Worm (Caenorhabditis elegans) whole organism, mixed stage, embryonic: Measurements from ENCODE around the gene aat-8.

ENCODE experiments used
- bed-3 ChIP-seq: fragments of 200-800 bp; sonication (Bioruptor generic); optimal IDR thresholded peaks from 3 replicates; lab custom pipeline; 2018; ENCODE audit warnings: mild to moderate bottlenecking, missing genetic modification characterization, moderate library complexity, missing compliant biosample characterization
- blmp-1 ChIP-seq: fragments of 150-350 bp; optimal IDR thresholded peaks from 2 replicates; lab custom pipeline; 2014; ENCODE audit warnings: missing biosample characterization, missing genetic modification characterization
- ceh-39 ChIP-seq: fragments of 150-350 bp; optimal IDR thresholded peaks from 2 replicates; lab custom pipeline; 2014; ENCODE audit warnings: missing biosample characterization, missing genetic modification characterization
- cnd-1 ChIP-seq: fragments of 200-800 bp; sonication (Bioruptor generic); optimal IDR thresholded peaks from 2 replicates; lab custom pipeline; 2018; ENCODE audit warnings: mild to moderate bottlenecking, missing genetic modification characterization, missing compliant biosample characterization
- drap-1 ChIP-seq: fragments of 200-800 bp; sonication (Bioruptor generic); optimal IDR thresholded peaks from 3 replicates; lab custom pipeline; 2018; ENCODE audit warnings: mild to moderate bottlenecking, missing genetic modification characterization, missing compliant biosample characterization
- elt-3 ChIP-seq: fragments of 150-350 bp; optimal IDR thresholded peaks from 2 replicates; lab custom pipeline; 2014; ENCODE audit warnings: missing biosample characterization, missing genetic modification characterization
- flh-1 ChIP-seq: fragments of 200-800 bp; sonication (Bioruptor generic); optimal IDR thresholded peaks from 2 replicates; lab custom pipeline; 2018; ENCODE audit warnings: mild to moderate bottlenecking, missing genetic modification characterization, moderate library complexity, missing compliant biosample characterization
- ham-2 ChIP-seq: fragments of 200-800 bp; sonication (Bioruptor generic); optimal IDR thresholded peaks from 2 replicates; lab custom pipeline; 2018; ENCODE audit warnings: mild to moderate bottlenecking, missing genetic modification characterization, missing compliant biosample characterization
- hlh-1 ChIP-seq: fragments of 150-350 bp; optimal IDR thresholded peaks from 2 replicates; lab custom pipeline; 2014; ENCODE audit warnings: missing biosample characterization, missing genetic modification reagents, missing genetic modification characterization
- lin-13 ChIP-seq: fragments of 150-350 bp; optimal IDR thresholded peaks from 2 replicates; lab custom pipeline; 2014; ENCODE audit warnings: missing biosample characterization, missing genetic modification characterization
- lin-32 ChIP-seq: fragments of 200-800 bp; sonication (Bioruptor generic); optimal IDR thresholded peaks from 2 replicates; lab custom pipeline; 2018; ENCODE audit warnings: mild to moderate bottlenecking, missing genetic modification characterization, missing compliant biosample characterization
- lsy-2 ChIP-seq: fragments of 150-350 bp; optimal IDR thresholded peaks from 2 replicates; lab custom pipeline; 2014; ENCODE audit warnings: missing biosample characterization, missing genetic modification characterization
- mab-5 ChIP-seq: fragments of 150-350 bp; optimal IDR thresholded peaks from 2 replicates; lab custom pipeline; 2014; ENCODE audit warnings: missing biosample characterization, missing genetic modification characterization
- mep-1 ChIP-seq: fragments of 150-350 bp; optimal IDR thresholded peaks from 2 replicates; lab custom pipeline; 2017; ENCODE audit warnings: missing biosample characterization, missing genetic modification reagents, missing genetic modification characterization, inconsistent platforms
- mls-2 ChIP-seq: sonication (generic microtip); optimal IDR thresholded peaks from 2 replicates; lab custom pipeline; 2016; ENCODE audit warnings: mild to moderate bottlenecking, missing genetic modification characterization, moderate library complexity, missing compliant biosample characterization
- nhr-12 ChIP-seq: fragments of 150-350 bp; optimal IDR thresholded peaks from 2 replicates; lab custom pipeline; 2014; ENCODE audit warnings: missing biosample characterization, missing genetic modification characterization
- nhr-2 ChIP-seq: fragments of 150-350 bp; optimal IDR thresholded peaks from 2 replicates; lab custom pipeline; 2014; ENCODE audit warnings: missing biosample characterization, missing genetic modification characterization
- nhr-237 ChIP-seq: fragments of 150-350 bp; optimal IDR thresholded peaks from 2 replicates; lab custom pipeline; 2014; ENCODE audit warnings: missing biosample characterization, missing genetic modification characterization
- nhr-28 ChIP-seq: fragments of 150-350 bp; optimal IDR thresholded peaks from 2 replicates; lab custom pipeline; 2014; ENCODE audit warnings: missing biosample characterization, missing genetic modification characterization
- nhr-76 ChIP-seq: sonication (generic microtip); optimal IDR thresholded peaks from 2 replicates; lab custom pipeline; 2017; ENCODE audit warnings: missing biosample characterization, missing genetic modification characterization
- sem-2 ChIP-seq: fragments of 200-800 bp; sonication (Bioruptor generic); optimal IDR thresholded peaks from 2 replicates; lab custom pipeline; 2018; ENCODE audit warnings: mild to moderate bottlenecking, missing genetic modification characterization, missing compliant biosample characterization
- snpc-4 ChIP-seq: fragments of 150-350 bp; optimal IDR thresholded peaks from 2 replicates; lab custom pipeline; 2014; ENCODE audit warnings: missing biosample characterization, missing genetic modification characterization
- sptf-1 ChIP-seq: sonication (generic microtip); optimal IDR thresholded peaks from 2 replicates; lab custom pipeline; 2017; ENCODE audit warnings: mild to moderate bottlenecking, missing genetic modification characterization, moderate library complexity, missing compliant biosample characterization
- unc-120 ChIP-seq: sonication (generic microtip); optimal IDR thresholded peaks from 2 replicates; lab custom pipeline; 2017; ENCODE audit warnings: missing genetic modification characterization, missing compliant biosample characterization; ENCODE audit not compliant: poor library complexity, severe bottlenecking
- unc-39 ChIP-seq: fragments of 150-350 bp; optimal IDR thresholded peaks from 2 replicates; lab custom pipeline; 2014; ENCODE audit warnings: missing biosample characterization, missing genetic modification characterization
- unc-62 ChIP-seq: fragments of 150-350 bp; optimal IDR thresholded peaks from 2 replicates; lab custom pipeline; 2014; ENCODE audit warnings: missing biosample characterization, missing genetic modification reagents, missing genetic modification characterization
- zip-8 ChIP-seq: fragments of 150-350 bp; optimal IDR thresholded peaks from 2 replicates; lab custom pipeline; 2014; ENCODE audit warnings: missing biosample characterization, missing genetic modification characterization
- ztf-11 ChIP-seq: fragments of 150-350 bp; optimal IDR thresholded peaks from 2 replicates; lab custom pipeline; 2014; ENCODE audit warnings: missing biosample characterization, missing genetic modification characterization

Gene aat-8

ce11 chrIV:3907506-3908188 lies 42.8 kb upstream of the aat-8 start, which contains the start of the genes F56D6.22 and F56D6.12:
Gene F56D6.22 (minus strand): TSS chrIV:3907606.
Gene F56D6.12 (plus strand): TSS chrIV:3908138.
- no peak for TF ChIP-seq nhr-76 (tag; lab: Kevin White, UChicago)
- TF ChIP-seq blmp-1 (tag; lab: Kevin White, UChicago) = no peak
- no peak for TF ChIP-seq snpc-4 (tag; lab: Kevin White, UChicago)
- TF ChIP-seq unc-62 (GFP tag; lab: Kevin White, UChicago) = no peak
- no peak for TF ChIP-seq ztf-11
- TF ChIP-seq flh-1 (GFP tag; lab: Kevin White, UChicago) = no peak
- TF ChIP-seq nhr-237 = no peak
- TF ChIP-seq sem-2 (GFP tag; lab: Kevin White, UChicago) = no peak
- TF ChIP-seq nhr-28 = no peak
- no peak for TF ChIP-seq ham-2 (GFP tag; lab: Kevin White, UChicago)
- no peak for TF ChIP-seq unc-120 (tag; lab: Kevin White, UChicago)
- TF ChIP-seq nhr-2 = no peak
- TF ChIP-seq mls-2 (tag; lab: Kevin White, UChicago) = no peak
- TF ChIP-seq lin-13 (tag; lab: Kevin White, UChicago) = no peak

ce11 chrIV:3906393-3906792 lies 41.5 kb upstream of the aat-8 start, which contains the start of gene F56D6.11:
Gene F56D6.11 (minus strand): TSS chrIV:3906493.
- TF ChIP-seq zip-8 (tag; lab: Kevin White, UChicago) (no peak), nhr-76 (tag; lab: Kevin White, UChicago) (no peak), nhr-2 (no peak), ham-2 (GFP tag; lab: Kevin White, UChicago) (no peak)

- TF ChIP-seq elt-3 (tag; lab: Kevin White, UChicago) = no peak
- no peak for TF ChIP-seq blmp-1 (tag; lab: Kevin White, UChicago)
- TF ChIP-seq nhr-76 (tag; lab: Kevin White, UChicago) = no peak
- TF ChIP-seq, all 35 proteins: peak for 0
Observed at ce11 chrIV:3904620-3905019, 39.8 kb upstream of the aat-8 start, which contains the start of gene F56D6.21. Gene F56D6.21 (plus strand): TSS chrIV:3904920.

ce11 chrIV:3902955-3903354 lies 38.1 kb upstream of the aat-8 start, which contains the start of gene F56D6.6:
Gene F56D6.6 (plus strand): TSS chrIV:3903255.
- TF ChIP-seq nhr-2 = no peak
- TF ChIP-seq ceh-39 = no peak
- TF ChIP-seq nhr-12 (tag; lab: Kevin White, UChicago) = no peak
- no peak for TF ChIP-seq cnd-1 (tag; lab: Kevin White, UChicago)
- no peak for TF ChIP-seq mls-2 (tag; lab: Kevin White, UChicago)
- TF ChIP-seq sptf-1 (tag; lab: Kevin White, UChicago) = no peak
- TF ChIP-seq mep-1 (tag; lab: Kevin White, UChicago) = no peak
- no peak for TF ChIP-seq zip-8 (tag; lab: Kevin White, UChicago)
- no peak for TF ChIP-seq unc-39 (tag; lab: Kevin White, UChicago)
- no peak for TF ChIP-seq lin-32 (GFP tag; lab: Kevin White, UChicago)
- no peak for TF ChIP-seq drap-1
- no peak for TF ChIP-seq nhr-28
- no peak for TF ChIP-seq nhr-237

ce11 chrIV:3899719-3900554 lies 35.1 kb upstream of the aat-8 start, which contains the start of gene srz-62:
Gene srz-62 (plus strand): TSS chrIV:3900504.
- TF ChIP-seq blmp-1 (tag; lab: Kevin White, UChicago) (no peak), nhr-28 (no peak), bed-3 (GFP tag; lab: Kevin White, UChicago) (no peak), mab-5 (tag; lab: Kevin White, UChicago) (no peak), unc-62 (GFP tag; lab: Kevin White, UChicago) (no peak), elt-3 (tag; lab: Kevin White, UChicago) (no peak), lsy-2 (tag; lab: Kevin White, UChicago) (no peak), hlh-1 (tag; lab: Kevin White, UChicago) (no peak), snpc-4 (tag; lab: Kevin White, UChicago) (no peak)
